Worm (Caenorhabditis elegans) whole organism, midembryonic: ENCODE measurements around the gene srab-18.

ENCODE experiments used
- T22C8.4 ChIP-seq: fragments of 200-800 bp; sonication (Bioruptor generic); IDR thresholded peaks from 2 replicates; pipeline ENCODE4 v1.3.6; 2022; ENCODE audit warnings: missing genetic modification characterization, missing compliant biosample characterization
- cog-1 ChIP-seq: sonication (generic microtip); optimal IDR thresholded peaks from 2 replicates; lab custom pipeline; 2016; ENCODE audit warnings: missing genetic modification characterization, missing compliant biosample characterization
- flt-1 ChIP-seq: fragments of 200-800 bp; sonication (Bioruptor generic); IDR thresholded peaks from 2 replicates; pipeline ENCODE4 v1.3.6; 2022; ENCODE audit warnings: missing genetic modification characterization, missing compliant biosample characterization
- klf-2 ChIP-seq: fragments of 200-800 bp; sonication (Bioruptor generic); conservative IDR thresholded peaks from 2 replicates; pipeline ENCODE4 v1.3.6; 2022; ENCODE audit warnings: missing genetic modification reagents, missing genetic modification characterization, missing compliant biosample characterization
- med-1 ChIP-seq: sonication (generic microtip); optimal IDR thresholded peaks from 2 replicates; lab custom pipeline; 2017; ENCODE audit warnings: missing genetic modification characterization, mild to moderate bottlenecking, missing compliant biosample characterization, antibody characterized with exemption, missing genetic modification reagents; ENCODE audit not compliant: insufficient read depth
- ref-1 ChIP-seq: fragments of 200-800 bp; sonication (Bioruptor generic); conservative IDR thresholded peaks from 2 replicates; pipeline ENCODE4 v1.3.6; 2022; ENCODE audit warnings: missing genetic modification reagents, missing genetic modification characterization, missing compliant biosample characterization
- tab-1 ChIP-seq: fragments of 200-800 bp; sonication (Bioruptor generic); IDR thresholded peaks from 2 replicates; pipeline ENCODE4 v1.3.6; 2022; ENCODE audit warnings: missing genetic modification characterization, missing compliant biosample characterization
- ztf-23 ChIP-seq: fragments of 200-800 bp; sonication (Bioruptor generic); IDR thresholded peaks from 2 replicates; pipeline ENCODE4 v1.3.6; 2022; ENCODE audit warnings: missing genetic modification reagents, missing genetic modification characterization, missing compliant biosample characterization
- ztf-29 ChIP-seq: fragments of 200-800 bp; sonication (Bioruptor generic); IDR thresholded peaks from 2 replicates; pipeline ENCODE4 v1.3.6; 2022; ENCODE audit warnings: missing genetic modification reagents, missing genetic modification characterization, missing compliant biosample characterization

DNA sequence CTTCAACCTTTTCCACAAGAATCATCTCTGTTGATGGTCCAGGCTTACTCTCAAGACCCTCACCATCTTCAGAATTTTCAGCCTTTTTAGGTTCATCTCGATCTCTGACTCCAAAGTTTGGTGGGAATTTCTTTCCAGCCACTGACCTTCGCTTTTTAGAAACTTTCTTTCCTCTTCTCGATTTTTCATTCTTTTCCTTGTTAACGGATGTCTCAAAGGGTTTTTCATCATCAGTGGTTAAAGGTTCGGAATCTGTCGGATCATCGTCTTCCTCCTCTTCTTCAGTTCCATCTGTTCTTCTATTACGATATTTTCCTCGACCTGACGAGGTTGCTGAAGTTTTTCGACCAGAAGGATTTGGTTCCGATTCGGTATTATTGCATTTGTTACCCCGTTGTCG lies 22.7 kb downstream of the srab-18 start:
- TF ChIP-seq ztf-29 (GFP tag; lab: Robert Waterston, UW) (no peak), flt-1 (GFP tag; lab: Robert Waterston, UW) (no peak), tab-1 (GFP tag; lab: Robert Waterston, UW) (no peak), cog-1 (no peak), ztf-23 (GFP tag; lab: Robert Waterston, UW) (no peak), T22C8.4 (GFP tag; lab: Robert Waterston, UW) (no peak), ref-1 (GFP tag; lab: Robert Waterston, UW) (no peak), klf-2 (GFP tag; lab: Robert Waterston, UW) (no peak), med-1 (GFP tag; lab: Kevin White, UChicago) (no peak)
